Fruit fly (Drosophila melanogaster) whole organism, embryonic: ENCODE measurements around the gene SPARC.

Experiments used
- Atf3 ChIP-seq: fragments of 200-800 bp; sonication (Bioruptor generic); optimal IDR thresholded peaks from 3 replicates; lab custom pipeline; 2016; ENCODE audit warnings: missing biosample characterization, missing genetic modification characterization
- CG10366 ChIP-seq: fragments of 200-800 bp; sonication (Bioruptor generic); IDR thresholded peaks from 2 replicates; pipeline ENCODE4 v1.3.6; 2022; ENCODE audit warnings: missing biosample characterization, missing genetic modification characterization
- CG1233 ChIP-seq: fragments of 200-800 bp; sonication (Bioruptor generic); optimal IDR thresholded peaks from 4 replicates; lab custom pipeline; 2018; ENCODE audit warnings: missing biosample characterization, mild to moderate bottlenecking, missing genetic modification characterization
- CG14014 ChIP-seq: fragments of 200-800 bp; sonication (Bioruptor generic); IDR thresholded peaks from 2 replicates; pipeline ENCODE4 v1.3.6; 2022; ENCODE audit warnings: missing biosample characterization, missing genetic modification characterization
- CG14441 ChIP-seq: fragments of 200-800 bp; sonication (Bioruptor generic); IDR thresholded peaks from 2 replicates; pipeline ENCODE4 v1.3.6; 2022; ENCODE audit warnings: missing biosample characterization, missing genetic modification characterization
- CG1603 ChIP-seq: fragments of 200-800 bp; sonication (Bioruptor generic); optimal IDR thresholded peaks from 2 replicates; lab custom pipeline; 2019; ENCODE audit warnings: missing biosample characterization, mild to moderate bottlenecking, missing genetic modification characterization, moderate library complexity
- CG16779 ChIP-seq: fragments of 200-800 bp; sonication (Bioruptor generic); IDR thresholded peaks from 2 replicates; pipeline ENCODE4 v1.3.6; 2022; ENCODE audit warnings: missing biosample characterization, missing genetic modification characterization
- CG17829 ChIP-seq: fragments of 200-800 bp; optimal IDR thresholded peaks from 2 replicates; lab custom pipeline; 2019; ENCODE audit warnings: missing biosample characterization, mild to moderate bottlenecking, missing genetic modification characterization, moderate library complexity
- CG17912 ChIP-seq: fragments of 200-800 bp; sonication (Bioruptor generic); optimal IDR thresholded peaks from 2 replicates; lab custom pipeline; 2018; ENCODE audit warnings: missing biosample characterization, mild to moderate bottlenecking, missing genetic modification characterization
- CG2120 ChIP-seq: fragments of 200-800 bp; sonication (Bioruptor generic); optimal IDR thresholded peaks from 3 replicates; lab custom pipeline; 2016; ENCODE audit warnings: missing biosample characterization, missing genetic modification characterization
- CG2875 ChIP-seq: fragments of 200-800 bp; sonication (Bioruptor generic); optimal IDR thresholded peaks from 2 replicates; lab custom pipeline; 2017; ENCODE audit warnings: missing biosample characterization, mild to moderate bottlenecking, missing genetic modification characterization, missing genetic modification reagents
- CG33557 ChIP-seq: fragments of 200-800 bp; sonication (Bioruptor generic); optimal IDR thresholded peaks from 2 replicates; lab custom pipeline; 2019; ENCODE audit warnings: missing biosample characterization, mild to moderate bottlenecking, missing genetic modification characterization, moderate library complexity
- CG6854 ChIP-seq: fragments of 200-800 bp; sonication (Bioruptor generic); optimal IDR thresholded peaks from 3 replicates; lab custom pipeline; 2017; ENCODE audit warnings: missing biosample characterization, mild to moderate bottlenecking, missing genetic modification characterization
- CG9797 ChIP-seq: fragments of 200-800 bp; sonication (Bioruptor generic); optimal IDR thresholded peaks from 3 replicates; lab custom pipeline; 2018; ENCODE audit warnings: missing biosample characterization, mild to moderate bottlenecking, missing genetic modification characterization
- Dfd ChIP-seq, 2 experiments: fragments of >200 bp; optimal IDR thresholded peaks; 2 replicates each; lab custom pipeline; 2017; ENCODE audit warnings: missing biosample characterization in 2 of 2, missing genetic modification characterization in 2 of 2
- Doc2 ChIP-seq: fragments of 200-800 bp; sonication (Bioruptor generic); IDR thresholded peaks from 2 replicates; pipeline ENCODE4 v1.3.6; 2022; ENCODE audit warnings: missing biosample characterization, missing genetic modification characterization
- Fer1 ChIP-seq: fragments of 200-800 bp; sonication (Bioruptor generic); optimal IDR thresholded peaks from 2 replicates; lab custom pipeline; 2017; ENCODE audit warnings: missing biosample characterization, mild to moderate bottlenecking, missing genetic modification characterization
- Fer2 ChIP-seq: fragments of 200-800 bp; sonication (Bioruptor generic); optimal IDR thresholded peaks from 2 replicates; lab custom pipeline; 2018; ENCODE audit warnings: missing biosample characterization, mild to moderate bottlenecking, missing genetic modification characterization, moderate library complexity
- Fer3 ChIP-seq: fragments of 200-800 bp; sonication (Bioruptor generic); optimal IDR thresholded peaks from 2 replicates; lab custom pipeline; 2018; ENCODE audit warnings: missing biosample characterization, mild to moderate bottlenecking, missing genetic modification characterization, moderate library complexity
- Gsc ChIP-seq: fragments of 200-800 bp; sonication (Bioruptor generic); IDR thresholded peaks from 2 replicates; pipeline ENCODE4 v1.3.6; 2022; ENCODE audit warnings: missing biosample characterization, missing genetic modification characterization
- Hmr ChIP-seq: fragments of 200-800 bp; sonication (Bioruptor generic); optimal IDR thresholded peaks from 3 replicates; lab custom pipeline; 2017; ENCODE audit warnings: mild to moderate bottlenecking, missing biosample characterization, missing genetic modification reagents, missing genetic modification characterization
- Hr3 ChIP-seq: fragments of 200-800 bp; sonication (Bioruptor generic); optimal IDR thresholded peaks from 3 replicates; lab custom pipeline; 2016; ENCODE audit warnings: missing biosample characterization, missing genetic modification characterization
- Hr78 ChIP-seq, 2 experiments: fragments of 200-800 bp in 1 of 2; fragments of >200 bp in 1 of 2; sonication (Bioruptor generic) in 1 of 2; optimal IDR thresholded peaks; 2 replicates each; lab custom pipeline; 2017 to 2019; ENCODE audit warnings: missing biosample characterization in 2 of 2, missing genetic modification characterization in 2 of 2, mild to moderate bottlenecking in 1 of 2, moderate library complexity in 1 of 2
- Lim3 ChIP-seq: fragments of 200-800 bp; sonication (Bioruptor generic); IDR thresholded peaks from 2 replicates; pipeline ENCODE4 v1.3.6; 2022; ENCODE audit warnings: missing biosample characterization, missing genetic modification characterization
- MBD-R2 ChIP-seq: fragments of 200-800 bp; sonication (Bioruptor generic); IDR thresholded peaks from 2 replicates; pipeline ENCODE4 v1.3.6; 2022; ENCODE audit warnings: missing biosample characterization, missing genetic modification characterization
- Meics ChIP-seq: fragments of 200-800 bp; sonication (Bioruptor generic); optimal IDR thresholded peaks from 2 replicates; lab custom pipeline; 2017; ENCODE audit warnings: missing biosample characterization, mild to moderate bottlenecking, missing genetic modification characterization
- NC2α ChIP-seq: fragments of 200-800 bp; sonication (Bioruptor generic); optimal IDR thresholded peaks from 2 replicates; lab custom pipeline; 2016; ENCODE audit warnings: missing biosample characterization, missing genetic modification characterization
- Neu2 ChIP-seq: fragments of 200-800 bp; sonication (Bioruptor generic); optimal IDR thresholded peaks from 3 replicates; lab custom pipeline; 2016; ENCODE audit warnings: missing biosample characterization, missing genetic modification characterization, borderline replicate concordance
- Side ChIP-seq: fragments of 200-800 bp; sonication (Bioruptor generic); optimal IDR thresholded peaks from 2 replicates; lab custom pipeline; 2016; ENCODE audit warnings: missing biosample characterization, missing genetic modification characterization
- Tbp ChIP-seq: fragments of >200 bp; optimal IDR thresholded peaks from 2 replicates; lab custom pipeline; 2018; ENCODE audit warnings: missing biosample characterization, missing genetic modification characterization
- Xrp1 ChIP-seq: fragments of 200-800 bp; sonication (Bioruptor generic); IDR thresholded peaks from 2 replicates; pipeline ENCODE4 v1.3.6; 2022; ENCODE audit warnings: missing biosample characterization, missing genetic modification characterization
- abd-A ChIP-seq: fragments of 200-800 bp; sonication (Bioruptor generic); optimal IDR thresholded peaks from 3 replicates; lab custom pipeline; 2019; ENCODE audit warnings: missing biosample characterization, mild to moderate bottlenecking, missing genetic modification characterization, moderate library complexity
- al ChIP-seq: fragments of 200-800 bp; sonication (Bioruptor generic); IDR thresholded peaks from 2 replicates; pipeline ENCODE4 v1.3.6; 2022; ENCODE audit warnings: missing biosample characterization, missing genetic modification characterization
- ap ChIP-seq: fragments of 200-800 bp; sonication (Bioruptor generic); IDR thresholded peaks from 2 replicates; pipeline ENCODE4 v1.3.6; 2022; ENCODE audit warnings: missing biosample characterization, missing genetic modification characterization
- ato ChIP-seq: fragments of 200-800 bp; sonication (Bioruptor generic); IDR thresholded peaks from 2 replicates; pipeline ENCODE4 v1.3.6; 2022; ENCODE audit warnings: missing biosample characterization, missing genetic modification characterization; ENCODE audit not compliant: partially characterized antibody
- chif ChIP-seq, 2 experiments: fragments of 200-800 bp; sonication (Bioruptor generic); optimal IDR thresholded peaks; 3 replicates each; lab custom pipeline; 2016; ENCODE audit warnings: missing biosample characterization in 2 of 2, missing genetic modification characterization in 2 of 2
- chm ChIP-seq: fragments of 200-800 bp; sonication (Bioruptor generic); IDR thresholded peaks from 2 replicates; pipeline ENCODE4 v1.3.6; 2022; ENCODE audit warnings: missing biosample characterization, missing genetic modification characterization
- chn ChIP-seq: fragments of 200-800 bp; sonication (Bioruptor generic); optimal IDR thresholded peaks from 2 replicates; lab custom pipeline; 2016; ENCODE audit warnings: missing biosample characterization, missing genetic modification characterization
- eve ChIP-seq, 2 experiments: fragments of >200 bp; optimal IDR thresholded peaks; 2 replicates each; lab custom pipeline; 2017; ENCODE audit warnings: missing biosample characterization in 2 of 2, missing genetic modification characterization in 2 of 2
- gsb ChIP-seq: fragments of 200-800 bp; sonication (Bioruptor generic); IDR thresholded peaks from 2 replicates; pipeline ENCODE4 v1.3.6; 2022; ENCODE audit warnings: missing biosample characterization, missing genetic modification characterization
- ham ChIP-seq: fragments of 200-800 bp; sonication (Bioruptor generic); IDR thresholded peaks from 2 replicates; pipeline ENCODE4 v1.3.6; 2022; ENCODE audit warnings: missing biosample characterization, missing genetic modification characterization
- ken ChIP-seq: fragments of 200-800 bp; sonication (Bioruptor generic); IDR thresholded peaks from 3 replicates; pipeline ENCODE4 v1.3.6; 2022; ENCODE audit warnings: missing biosample characterization, missing genetic modification characterization
- lmd ChIP-seq: fragments of 200-800 bp; sonication (Bioruptor generic); IDR thresholded peaks from 2 replicates; pipeline ENCODE4 v1.3.6; 2022; ENCODE audit warnings: missing biosample characterization, missing genetic modification characterization
- nau ChIP-seq: fragments of 200-800 bp; sonication (Bioruptor generic); optimal IDR thresholded peaks from 3 replicates; lab custom pipeline; 2017; ENCODE audit warnings: missing biosample characterization, mild to moderate bottlenecking, missing genetic modification characterization, missing genetic modification reagents
- ranshi ChIP-seq: fragments of 200-800 bp; sonication (Bioruptor generic); IDR thresholded peaks from 2 replicates; pipeline ENCODE4 v1.3.6; 2022; ENCODE audit warnings: missing biosample characterization, missing genetic modification characterization
- sima ChIP-seq: fragments of 200-800 bp; sonication (Bioruptor generic); optimal IDR thresholded peaks from 2 replicates; lab custom pipeline; 2016; ENCODE audit warnings: missing biosample characterization, missing genetic modification characterization
- slbo ChIP-seq: fragments of 200-800 bp; sonication (Bioruptor generic); IDR thresholded peaks from 2 replicates; pipeline ENCODE4 v1.3.6; 2022; ENCODE audit warnings: missing biosample characterization, missing genetic modification characterization
- sob ChIP-seq: fragments of 200-800 bp; sonication (Bioruptor generic); IDR thresholded peaks from 2 replicates; pipeline ENCODE4 v1.3.6; 2022; ENCODE audit warnings: missing biosample characterization, missing genetic modification characterization
- zf30C ChIP-seq: fragments of 200-800 bp; sonication (Bioruptor generic); optimal IDR thresholded peaks from 3 replicates; lab custom pipeline; 2018; ENCODE audit warnings: missing biosample characterization, mild to moderate bottlenecking, missing genetic modification characterization

The SPARC gene

DNA sequence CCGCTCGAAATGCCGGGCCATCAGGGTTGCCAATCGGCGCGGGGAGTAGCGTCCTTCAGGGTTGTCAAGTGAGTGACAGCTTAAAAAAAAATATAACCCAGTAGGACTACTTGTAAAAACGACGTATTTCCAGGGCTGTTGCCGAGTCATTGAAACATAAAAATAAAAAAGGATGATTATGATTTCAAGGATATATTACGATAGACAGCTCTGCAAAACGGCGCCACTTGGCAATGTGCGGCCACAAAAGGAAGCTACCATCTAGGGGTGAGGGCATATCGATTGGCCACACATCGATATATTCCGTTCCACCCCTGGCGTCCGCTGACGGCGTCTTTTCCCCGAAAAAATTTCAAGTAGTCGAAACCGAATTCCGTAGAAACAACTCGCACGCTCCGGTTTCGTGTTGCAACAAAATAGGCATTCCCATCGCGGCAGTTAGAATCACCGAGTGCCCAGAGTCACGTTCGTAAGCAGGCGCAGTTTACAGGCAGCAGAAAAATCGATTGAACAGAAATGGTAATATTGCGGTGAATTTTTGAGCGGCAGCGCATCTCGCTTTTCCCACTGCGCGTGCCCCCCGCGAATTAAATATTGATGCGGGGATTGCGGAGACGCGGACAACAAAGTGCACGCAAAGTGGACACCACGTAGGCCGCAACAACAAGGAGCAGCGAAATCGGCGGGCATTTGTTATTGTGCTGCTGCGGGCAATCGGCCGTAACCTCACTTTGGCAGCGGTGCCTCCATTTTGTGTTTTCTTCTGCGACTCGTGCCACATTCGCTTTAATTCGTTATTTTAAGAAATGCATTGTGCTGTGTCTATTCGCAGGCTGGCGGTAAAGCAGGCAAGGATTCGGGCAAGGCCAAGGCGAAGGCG lies 5.0 kb downstream of the SPARC start, which contains the start of the genes ball and His2Av (continued):
- TF ChIP-seq ap (GFP tag; lab: Robert Waterston, UW), result peak; percentile 57; the same call in 1 of the 2 replicates
- TF ChIP-seq slbo (GFP tag; lab: Robert Waterston, UW), result peak; percentile 91
- no peak for TF ChIP-seq Tbp (GFP tag; lab: Kevin White, UChicago)
- TF ChIP-seq ranshi (GFP tag; lab: Robert Waterston, UW), result peak; percentile 74
- peak; percentile 81 for TF ChIP-seq sob (GFP tag; lab: Robert Waterston, UW)
- peak; percentile 77; the same call in 1 of the 2 replicates for TF ChIP-seq CG14014
- peak; percentile 60 for TF ChIP-seq CG6854 (GFP tag; lab: Kevin White, UChicago)
- TF ChIP-seq Neu2 (GFP tag; lab: Kevin White, UChicago), result peak; percentile 53
- peak; percentile 81 for TF ChIP-seq CG17829 (tag; lab: Kevin White, UChicago)
- TF ChIP-seq al (GFP tag; lab: Robert Waterston, UW), result peak; percentile 74
- TF ChIP-seq gsb (GFP tag; lab: Robert Waterston, UW), result peak; percentile 77
- peak; percentile 74 for TF ChIP-seq CG10366 (GFP tag; lab: Robert Waterston, UW)
- TF ChIP-seq Lim3 (GFP tag; lab: Robert Waterston, UW), result no peak
- TF ChIP-seq sima (GFP tag; lab: Kevin White, UChicago), result peak; percentile 70
- peak; percentile 30 for TF ChIP-seq CG17912 (GFP tag; lab: Kevin White, UChicago)
- peak; percentile 73 for TF ChIP-seq Atf3
- TF ChIP-seq Fer1 (GFP tag; lab: Kevin White, UChicago), result peak; percentile 87
- peak; percentile 89 for TF ChIP-seq chn (GFP tag; lab: Kevin White, UChicago)
- TF ChIP-seq Xrp1 (GFP tag; lab: Robert Waterston, UW), result peak; percentile 80
- peak; percentile 81 to 88 for TF ChIP-seq chif (GFP tag; optimal IDR thresholded peaks at IDR 0.05; lab: Kevin White, UChicago)
- TF ChIP-seq Fer3, result peak; percentile 68
- peak; percentile 83 for TF ChIP-seq lmd
- TF ChIP-seq NC2α, result peak; percentile 76
- peak; percentile 67 for TF ChIP-seq CG1603 (tag; lab: Kevin White, UChicago)
- TF ChIP-seq Meics (GFP tag; lab: Kevin White, UChicago), result peak; percentile 82
- peak; percentile 12 for TF ChIP-seq zf30C (GFP tag; lab: Kevin White, UChicago)
- TF ChIP-seq Doc2 (GFP tag; lab: Robert Waterston, UW), result no peak
- TF ChIP-seq CG16779, result no peak
- peak; percentile 81 for TF ChIP-seq CG14441 (GFP tag; lab: Robert Waterston, UW)
- peak; percentile 59 for TF ChIP-seq nau (GFP tag; lab: Kevin White, UChicago)
- peak; percentile 91 for TF ChIP-seq Hmr (GFP tag; lab: Kevin White, UChicago)
- TF ChIP-seq CG1233, result peak; percentile 65
- TF ChIP-seq Gsc (GFP tag; lab: Robert Waterston, UW), result no peak
- peak; percentile 71 for TF ChIP-seq CG2875
- TF ChIP-seq chm (GFP tag; lab: Robert Waterston, UW), result peak; percentile 83
- no peak for TF ChIP-seq ham
- TF ChIP-seq abd-A (tag; lab: Kevin White, UChicago), result no peak
- TF ChIP-seq Dfd (GFP tag; optimal IDR thresholded peaks at IDR 0.05; lab: Kevin White, UChicago), result no peak
- peak; percentile 39 for TF ChIP-seq Fer2 (tag; lab: Kevin White, UChicago)
- peak; percentile 76 for TF ChIP-seq Hr3 (GFP tag; lab: Kevin White, UChicago)
- TF ChIP-seq eve (GFP tag; optimal IDR thresholded peaks at IDR 0.05; lab: Kevin White, UChicago), result no peak
- TF ChIP-seq MBD-R2, result peak; percentile 98
- peak; percentile 92 for TF ChIP-seq CG2120
- no peak for TF ChIP-seq Hr78 (GFP tag; optimal IDR thresholded peaks at IDR 0.05; lab: Kevin White, UChicago)
- peak; percentile 59 for TF ChIP-seq CG33557
- peak; percentile 76 for TF ChIP-seq ken
- peak; percentile 70 for TF ChIP-seq CG9797 (GFP tag; lab: Kevin White, UChicago)
- TF ChIP-seq ato (GFP tag; lab: Robert Waterston, UW), result peak; percentile 85
- TF ChIP-seq Side (GFP tag; lab: Kevin White, UChicago), result peak; percentile 91
